Fruit fly (Drosophila melanogaster): ENCODE data around the gene Jwa.

Jwa gene

DNA sequence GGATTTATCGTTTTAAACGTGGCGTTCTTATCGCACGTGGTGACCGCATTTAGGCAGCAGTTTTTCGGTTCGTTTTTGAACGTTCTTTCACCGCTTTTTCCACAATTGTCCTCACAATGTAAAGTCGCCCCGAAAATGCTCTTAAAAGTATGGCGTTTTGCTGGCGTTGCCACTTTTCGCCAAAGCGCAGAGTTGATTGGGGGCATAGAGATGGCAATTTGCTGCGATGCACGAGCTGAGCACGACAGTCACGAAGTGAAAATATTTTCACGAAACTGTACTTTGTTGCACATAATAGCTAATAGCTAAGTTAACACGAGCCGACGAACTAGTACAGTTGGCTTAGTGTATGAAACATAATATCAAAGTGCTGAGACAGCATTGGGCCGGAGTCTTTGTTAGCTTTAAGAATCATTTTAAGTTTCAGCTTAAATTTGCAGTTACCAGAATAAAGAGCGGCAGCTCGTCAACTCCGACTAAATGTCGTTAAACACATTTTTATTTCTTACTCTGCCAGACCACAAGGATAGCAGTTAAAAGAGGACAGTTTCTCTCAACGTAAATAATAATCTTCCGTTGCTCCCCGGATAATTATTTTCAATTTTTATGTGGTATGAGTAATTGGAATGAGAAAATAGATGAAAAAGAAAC is 16.7 kb downstream of the Jwa start, which contains the start of gene msl-1 (continued):
- peak; percentile 92 for TF ChIP-seq HLH4C (GFP tag; IDR thresholded peaks at IDR 0.05; ENCODE audit: partially characterized antibody)
- 0 out of 2 replicates have a peak, but pooled peaks have one; percentile 13 for TF ChIP-seq CG17328 (GFP tag; IDR thresholded peaks at IDR 0.05)
- peak; percentile 27; the same call in 1 of the 3 replicates for TF ChIP-seq Aef1 (GFP tag; IDR thresholded peaks at IDR 0.05)
- TF ChIP-seq CG3407 (GFP tag; optimal IDR thresholded peaks at IDR 0.05): no peak
- no peak for TF ChIP-seq insv (GFP tag; optimal IDR thresholded peaks at IDR 0.05)
- no peak for TF ChIP-seq GATAe (GFP tag; conservative IDR thresholded peaks at IDR 0.05)
- TF ChIP-seq CG6765 (GFP tag; optimal IDR thresholded peaks at IDR 0.05): no peak
- peak; percentile 47 for TF ChIP-seq CG33213 (GFP tag; optimal IDR thresholded peaks at IDR 0.05)
- TF ChIP-seq lmd (GFP tag; IDR thresholded peaks at IDR 0.05): peak; percentile 41; the same call in 1 of the 2 replicates
- no peak for TF ChIP-seq CG11696 (GFP tag; IDR thresholded peaks at IDR 0.05)
- peak; percentile 75 for TF ChIP-seq CG6272 (GFP tag; IDR thresholded peaks at IDR 0.05)
- peak; percentile 77 for TF ChIP-seq unc-4 (GFP tag; IDR thresholded peaks at IDR 0.05; ENCODE audit: partially characterized antibody)
- TF ChIP-seq Asciz (GFP tag; optimal IDR thresholded peaks at IDR 0.05): no peak
- no peak for TF ChIP-seq nom (GFP tag; optimal IDR thresholded peaks at IDR 0.05)
- peak; percentile 36 for TF ChIP-seq B-H2 (GFP tag; optimal IDR thresholded peaks at IDR 0.05)
- peak; percentile 59 for TF ChIP-seq CG2120 (GFP tag; optimal IDR thresholded peaks at IDR 0.05)
- TF ChIP-seq Max (GFP tag; optimal IDR thresholded peaks at IDR 0.05): no peak
- TF ChIP-seq CG4424 (GFP tag; optimal IDR thresholded peaks at IDR 0.05): no peak
- no peak for TF ChIP-seq bsh (GFP tag; optimal IDR thresholded peaks at IDR 0.05)
- TF ChIP-seq tio (GFP tag; optimal IDR thresholded peaks at IDR 0.05): no peak
- peak; percentile 33 to 74 for TF ChIP-seq Pdp1 (GFP tag; optimal IDR thresholded peaks at IDR 0.05)
- TF ChIP-seq corto (GFP tag; optimal IDR thresholded peaks at IDR 0.05): no peak
- TF ChIP-seq luna (GFP tag; optimal IDR thresholded peaks at IDR 0.05): no peak
- peak; percentile 98 for TF ChIP-seq Bgb (GFP tag; IDR thresholded peaks at IDR 0.05; ENCODE audit: partially characterized antibody)
- peak; percentile 94 for TF ChIP-seq hbn (GFP tag; IDR thresholded peaks at IDR 0.05; ENCODE audit: partially characterized antibody)
- peak; percentile 48; the same call in 1 of the 2 replicates for TF ChIP-seq vvl (GFP tag; IDR thresholded peaks at IDR 0.05)
- TF ChIP-seq jigr1 (GFP tag; IDR thresholded peaks at IDR 0.05): no peak
- no peak for TF ChIP-seq pfk (GFP tag; optimal IDR thresholded peaks at IDR 0.05)
- TF ChIP-seq CG7372 (GFP tag; IDR thresholded peaks at IDR 0.05): no peak
- peak; percentile 12 for TF ChIP-seq Atf-2 (GFP tag; optimal IDR thresholded peaks at IDR 0.05)
- TF ChIP-seq CG10543 (GFP tag; optimal IDR thresholded peaks at IDR 0.05): no peak
- no peak for TF ChIP-seq ftz-f1 (GFP tag; optimal IDR thresholded peaks at IDR 0.05)
- TF ChIP-seq ap (GFP tag; IDR thresholded peaks at IDR 0.05): no peak
- TF ChIP-seq Awh (GFP tag; IDR thresholded peaks at IDR 0.05): no peak
- TF ChIP-seq Fer3 (tag; optimal IDR thresholded peaks at IDR 0.05): no peak
- TF ChIP-seq lab (GFP tag; optimal IDR thresholded peaks at IDR 0.05): no peak
- peak in 1 of 2 experiments; percentile 31 for TF ChIP-seq tll (GFP tag; optimal IDR thresholded peaks at IDR 0.05)
- TF ChIP-seq Dbx (GFP tag; IDR thresholded peaks at IDR 0.05): peak; percentile 68
- TF ChIP-seq tin (GFP tag; optimal IDR thresholded peaks at IDR 0.05): peak; percentile 33
- TF ChIP-seq gfzf (GFP tag; optimal IDR thresholded peaks at IDR 0.05): peak; percentile 36
- peak; percentile 96 for TF ChIP-seq Opbp (GFP tag; IDR thresholded peaks at IDR 0.05; ENCODE audit: partially characterized antibody)
- peak; percentile 6; the same call in 1 of the 2 replicates for TF ChIP-seq CG4404 (GFP tag; IDR thresholded peaks at IDR 0.05)
- TF ChIP-seq lov (optimal IDR thresholded peaks at IDR 0.05): no peak
- TF ChIP-seq lov (GFP tag; IDR thresholded peaks at IDR 0.05): 0 out of 3 replicates have a peak, but pooled peaks have one; percentile 5
- peak; percentile 75 for TF ChIP-seq Ets97D (GFP tag; optimal IDR thresholded peaks at IDR 0.05)
- no peak for TF ChIP-seq dan (GFP tag; IDR thresholded peaks at IDR 0.05)
- no peak for TF ChIP-seq crol (GFP tag; IDR thresholded peaks at IDR 0.05)
- no peak for TF ChIP-seq pb (GFP tag; optimal IDR thresholded peaks at IDR 0.05)
- peak; percentile 99 for TF ChIP-seq CG2116 (GFP tag; optimal IDR thresholded peaks at IDR 0.05)

Data from whole organism, embryonic.